Fruit fly (Drosophila melanogaster): Measurements from ENCODE around the gene eIF5B.

eIF5B gene

DNA sequence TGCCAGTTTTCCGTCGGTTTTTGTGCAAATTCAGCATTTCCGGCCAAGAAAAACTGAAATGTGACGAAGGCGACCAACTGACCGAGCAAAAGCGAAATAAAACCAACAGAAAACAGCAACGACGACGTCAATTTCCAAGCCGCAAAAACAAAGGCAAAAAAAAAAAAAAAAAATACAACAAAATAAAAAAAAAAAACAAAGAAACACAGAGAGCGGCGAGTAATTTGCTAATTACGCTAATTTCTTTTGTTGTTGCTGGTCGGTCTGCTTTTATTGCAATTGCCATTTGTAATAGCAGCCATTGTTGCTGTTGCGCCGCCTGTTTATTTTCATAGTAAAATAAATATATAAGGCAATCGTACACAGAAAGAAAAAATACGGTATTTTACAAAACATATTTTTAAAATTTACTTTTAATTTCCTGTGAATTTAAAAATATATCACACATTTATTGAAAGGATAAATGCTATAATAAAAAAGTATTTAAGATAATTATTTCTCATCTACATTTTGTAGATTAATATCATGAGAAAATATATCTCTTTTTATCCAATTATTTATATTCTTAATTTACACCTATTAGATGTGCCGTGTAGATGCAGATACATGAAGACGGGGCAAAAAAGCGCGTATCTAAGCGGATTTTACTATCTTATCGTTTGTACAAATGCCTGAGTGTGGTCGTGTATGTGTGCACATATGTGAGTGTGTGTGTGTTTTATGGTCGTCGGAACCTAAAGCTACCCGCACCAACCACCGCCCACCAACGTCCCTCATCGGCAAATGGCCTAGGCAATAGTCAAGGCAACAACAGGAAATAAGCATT, 23.7 kb downstream of the eIF5B start (continued):
- TF ChIP-seq dysf (GFP tag; IDR thresholded peaks at IDR 0.05) (peak; percentile 70; the same call in 2 of the 3 replicates), CG7987 (GFP tag; optimal IDR thresholded peaks at IDR 0.05) (no peak), exex (tag; optimal IDR thresholded peaks at IDR 0.05) (peak; percentile 24), sima (GFP tag; optimal IDR thresholded peaks at IDR 0.05) (no peak), CG2120 (GFP tag; optimal IDR thresholded peaks at IDR 0.05) (peak; percentile 38), lbe (GFP tag; optimal IDR thresholded peaks at IDR 0.05) (no peak), sr (GFP tag; IDR thresholded peaks at IDR 0.05) (peak; percentile 86), CG10209 (GFP tag; optimal IDR thresholded peaks at IDR 0.05) (peak; percentile 51), CG17912 (GFP tag; optimal IDR thresholded peaks at IDR 0.05) (no peak), gcm2 (GFP tag; optimal IDR thresholded peaks at IDR 0.05) (no peak), CG8290 (GFP tag; optimal IDR thresholded peaks at IDR 0.05) (no peak), CG8290 (tag; optimal IDR thresholded peaks at IDR 0.05) (peak in 1 of 2 experiments; percentile 41), CG12769 (tag; optimal IDR thresholded peaks at IDR 0.05) (peak; percentile 46), wor (GFP tag; IDR thresholded peaks at IDR 0.05) (no peak), CG30403 (GFP tag; optimal IDR thresholded peaks at IDR 0.05) (peak; percentile 68), CG4328 (GFP tag; optimal IDR thresholded peaks at IDR 0.05) (no peak), ase (GFP tag; IDR thresholded peaks at IDR 0.05) (no peak), jumu (GFP tag; optimal IDR thresholded peaks at IDR 0.05) (no peak), CG11723 (GFP tag; optimal IDR thresholded peaks at IDR 0.05) (no peak), CG9727 (GFP tag; optimal IDR thresholded peaks at IDR 0.05) (peak; percentile 69), CG10959 (GFP tag; IDR thresholded peaks at IDR 0.05) (no peak), CG4282 (GFP tag; optimal IDR thresholded peaks at IDR 0.05) (no peak), Aef1 (GFP tag; IDR thresholded peaks at IDR 0.05) (0 out of 3 replicates have a peak, but pooled peaks have one; percentile 16), C15 (GFP tag; IDR thresholded peaks at IDR 0.05) (no peak), Med (GFP tag) (peak; percentile 78), BtbVII (GFP tag; optimal IDR thresholded peaks at IDR 0.05) (peak; percentile 30), CG15514 (GFP tag; optimal IDR thresholded peaks at IDR 0.05) (no peak), nmo (GFP tag; optimal IDR thresholded peaks at IDR 0.05) (peak; percentile 58), Ada2b (GFP tag; IDR thresholded peaks at IDR 0.05) (0 out of 2 replicates have a peak, but pooled peaks have one; percentile 23), CG13775 (GFP tag; optimal IDR thresholded peaks at IDR 0.05) (peak; percentile 37), sob (GFP tag; IDR thresholded peaks at IDR 0.05) (peak; percentile 41), CG8281 (tag; optimal IDR thresholded peaks at IDR 0.05) (no peak), hb (GFP tag; IDR thresholded peaks at IDR 0.05; ENCODE audit: partially characterized antibody) (no peak), ab (GFP tag; optimal IDR thresholded peaks at IDR 0.05) (no peak), CHES-1-like (GFP tag; optimal IDR thresholded peaks at IDR 0.05) (no peak), CG10321 (GFP tag; IDR thresholded peaks at IDR 0.05) (no peak), fd102C (GFP tag; optimal IDR thresholded peaks at IDR 0.05) (no peak), Hr51 (GFP tag; optimal IDR thresholded peaks at IDR 0.05) (peak in 1 of 2 experiments; percentile 84), lilli (GFP tag; optimal IDR thresholded peaks at IDR 0.05) (peak; percentile 25), scrt (GFP tag; optimal IDR thresholded peaks at IDR 0.05) (peak; percentile 7), Dbx (GFP tag; IDR thresholded peaks at IDR 0.05) (peak; percentile 69), cato (GFP tag; optimal IDR thresholded peaks at IDR 0.05; ENCODE audit: borderline replicate concordance) (no peak), E2f1 (GFP tag; IDR thresholded peaks at IDR 0.05) (peak; percentile 29; the same call in 1 of the 2 replicates), trem (tag; optimal IDR thresholded peaks at IDR 0.05) (no peak), fd3F (GFP tag; optimal IDR thresholded peaks at IDR 0.05) (peak; percentile 36), Dip2 (GFP tag; IDR thresholded peaks at IDR 0.05) (no peak), CG15269 (tag; optimal IDR thresholded peaks at IDR 0.05) (peak; percentile 77), Hmx (GFP tag; optimal IDR thresholded peaks at IDR 0.05) (no peak), Ets97D (GFP tag; optimal IDR thresholded peaks at IDR 0.05) (no peak), CG10462 (GFP tag; optimal IDR thresholded peaks at IDR 0.05) (no peak)
